Worm (Caenorhabditis elegans): Measurements from ENCODE around the gene ZK930.6.
A peak's percentile ranks its signal among the peaks of the same experiment; 100 is the strongest.

The ZK930.6 gene

ce11 chrII:11856361-11856760 is 27.4 kb upstream of the ZK930.6 start, which contains the start of gene clh-1:
clh-1 (minus strand) TSS chrII:11856461.
- no peak for TF ChIP-seq mec-3 (tag; optimal IDR thresholded peaks at IDR 0.05; ENCODE audit: borderline replicate concordance)
- no peak for TF ChIP-seq che-1 (tag; optimal IDR thresholded peaks at IDR 0.05)
- no peak for TF ChIP-seq ref-2 (tag; optimal IDR thresholded peaks at IDR 0.05)
- TF ChIP-seq pax-1 (tag; optimal IDR thresholded peaks at IDR 0.05) = no peak
- TF ChIP-seq ceh-9 (tag; optimal IDR thresholded peaks at IDR 0.05) = no peak
- TF ChIP-seq ttx-3 (tag; optimal IDR thresholded peaks at IDR 0.05) = no peak
- TF ChIP-seq npax-4 (tag; optimal IDR thresholded peaks at IDR 0.05) = no peak
- no peak for TF ChIP-seq ets-4 (tag; optimal IDR thresholded peaks at IDR 0.05)
- TF ChIP-seq sox-4 (tag; optimal IDR thresholded peaks at IDR 0.05) = no peak
- no peak for TF ChIP-seq ceh-48 (tag; optimal IDR thresholded peaks at IDR 0.05)
- TF ChIP-seq eyg-1 (tag; optimal IDR thresholded peaks at IDR 0.05) = no peak
- TF ChIP-seq nfya-1 (tag; optimal IDR thresholded peaks at IDR 0.05) = no peak
- no peak for TF ChIP-seq K09A11.1 (tag; optimal IDR thresholded peaks at IDR 0.05; ENCODE audit: insufficient read depth)
- no peak for TF ChIP-seq sox-2 (GFP tag; IDR thresholded peaks at IDR 0.05)
- TF ChIP-seq ceh-19 (GFP tag; optimal IDR thresholded peaks at IDR 0.05) = no peak
- no peak for TF ChIP-seq Y22D7AL.16 (tag; optimal IDR thresholded peaks at IDR 0.05)
- TF ChIP-seq pha-2 (tag; optimal IDR thresholded peaks at IDR 0.05) = no peak
- no peak for TF ChIP-seq dmd-4 (tag; optimal IDR thresholded peaks at IDR 0.05; ENCODE audit: borderline replicate concordance)

ce11 chrII:11859833-11860232 is 23.9 kb upstream of the ZK930.6 start:
- TF ChIP-seq elt-2 (tag; optimal IDR thresholded peaks at IDR 0.05) = peak; percentile 26
- TF ChIP-seq Y22D7AL.16 (tag; optimal IDR thresholded peaks at IDR 0.05) = no peak
- no peak for TF ChIP-seq pha-2 (tag; optimal IDR thresholded peaks at IDR 0.05)
- no peak for TF ChIP-seq ceh-2 (tag; optimal IDR thresholded peaks at IDR 0.05)
- TF ChIP-seq ref-2 (tag; optimal IDR thresholded peaks at IDR 0.05) = no peak

- TF ChIP-seq elt-4 (tag; optimal IDR thresholded peaks at IDR 0.05) (no peak), hlh-8 (tag; optimal IDR thresholded peaks at IDR 0.05) (no peak), unc-55 (GFP tag; optimal IDR thresholded peaks at IDR 0.05) (no peak)
These were observed 23.1 kb upstream of the ZK930.6 start, which contains the start of gene K12D12.5 for ce11 chrII:11860623-11861079. K12D12.5 (plus strand) TSS chrII:11861029.

- TF ChIP-seq pros-1 (tag; optimal IDR thresholded peaks at IDR 0.05) (no peak), C38D4.7 (GFP tag; optimal IDR thresholded peaks at IDR 0.05) (no peak), gmeb-2 (tag; optimal IDR thresholded peaks at IDR 0.05) (no peak), ceh-22 (tag; optimal IDR thresholded peaks at IDR 0.05) (no peak), hlh-15 (tag; optimal IDR thresholded peaks at IDR 0.05) (no peak), lim-6 (tag; optimal IDR thresholded peaks at IDR 0.05) (no peak), ceh-31 (tag; optimal IDR thresholded peaks at IDR 0.05) (no peak), tbx-2 (tag; optimal IDR thresholded peaks at IDR 0.05) (no peak), hlh-6 (tag; optimal IDR thresholded peaks at IDR 0.05) (no peak)
These were observed 18.1 kb upstream of the ZK930.6 start, which contains the start of gene K12D12.4 for ce11 chrII:11865644-11866043. K12D12.4 (minus strand) TSS chrII:11865744.

ce11 chrII:11868234-11868633 is 15.5 kb upstream of the ZK930.6 start, which contains the start of gene col-84:
col-84 (plus strand) TSS chrII:11868534.
- TF ChIP-seq nhr-232 (tag; optimal IDR thresholded peaks at IDR 0.05) = no peak

- TF ChIP-seq mec-3 (tag; optimal IDR thresholded peaks at IDR 0.05; ENCODE audit: borderline replicate concordance) (peak; percentile 46), hlh-13 (GFP tag; optimal IDR thresholded peaks at IDR 0.05) (no peak)
These were observed 14.9 kb upstream of the ZK930.6 start for ce11 chrII:11868893-11869292.
